Worm (Caenorhabditis elegans) whole organism, mixed stage, embryonic: ENCODE measurements around the gene unc-33.

Experiments
- lin-32 ChIP-seq: fragments of 200-800 bp; sonication (Bioruptor generic); optimal IDR thresholded peaks from 2 replicates; lab custom pipeline; 2018; ENCODE audit warnings: mild to moderate bottlenecking, missing genetic modification characterization, missing compliant biosample characterization
- nhr-76 ChIP-seq: sonication (generic microtip); optimal IDR thresholded peaks from 2 replicates; lab custom pipeline; 2017; ENCODE audit warnings: missing biosample characterization, missing genetic modification characterization

ce11 chrIV:3545060-3545459, 28.4 kb downstream of the unc-33 start:
- TF ChIP-seq nhr-76 (no peak), lin-32 (no peak)
